Worm (Caenorhabditis elegans): ENCODE measurements around the gene M60.6.

ce11 chrX:8299554-8299953 is 47.3 kb upstream of the M60.6 start, which contains the start of gene ced-13:
- TF ChIP-seq F55B11.4 (tag; optimal IDR thresholded peaks at IDR 0.05; ENCODE audit: borderline replicate concordance, insufficient read depth): no peak
- TF ChIP-seq lir-1 (GFP tag; conservative IDR thresholded peaks at IDR 0.05): no peak
- no peak for TF ChIP-seq C17E4.6 (GFP tag; IDR thresholded peaks at IDR 0.05)
- TF ChIP-seq nfyb-1 (GFP tag; IDR thresholded peaks at IDR 0.05): no peak
- no peak for TF ChIP-seq let-526 (GFP tag; IDR thresholded peaks at IDR 0.05)
- no peak for TF ChIP-seq C06A6.2 (GFP tag; conservative IDR thresholded peaks at IDR 0.05)
- TF ChIP-seq attf-6 (GFP tag; IDR thresholded peaks at IDR 0.05): no peak
- no peak for TF ChIP-seq sdz-38 (tag; optimal IDR thresholded peaks at IDR 0.05)
- no peak for TF ChIP-seq tlf-1 (GFP tag; optimal IDR thresholded peaks at IDR 0.05)
- no peak for TF ChIP-seq K11D2.4 (GFP tag; IDR thresholded peaks at IDR 0.05)
